Worm (Caenorhabditis elegans) whole organism, young adult: ENCODE measurements around the gene ncr-1.

Experiments used
- B0035.1 ChIP-seq: sonication (generic microtip); optimal IDR thresholded peaks from 2 replicates; lab custom pipeline; 2016; ENCODE audit warnings: missing genetic modification characterization, mild to moderate bottlenecking, missing compliant biosample characterization, missing genotype, missing genetic modification reagents
- C06A6.2 ChIP-seq: fragments of 200-800 bp; sonication (Bioruptor generic); conservative IDR thresholded peaks from 2 replicates; pipeline ENCODE4 v1.3.6; 2022; ENCODE audit warnings: missing genetic modification characterization, missing compliant biosample characterization
- F22D6.2 ChIP-seq: sonication (generic microtip); optimal IDR thresholded peaks from 2 replicates; lab custom pipeline; 2016; ENCODE audit warnings: mild to moderate bottlenecking, missing genetic modification characterization, missing compliant biosample characterization
- F33H1.4 ChIP-seq: fragments of 200-800 bp; sonication (Bioruptor generic); IDR thresholded peaks from 2 replicates; pipeline ENCODE4 v1.3.6; 2022; ENCODE audit warnings: missing genetic modification reagents, missing genetic modification characterization, missing compliant biosample characterization
- F37B4.10 ChIP-seq: fragments of 200-800 bp; sonication (Bioruptor generic); IDR thresholded peaks from 2 replicates; pipeline ENCODE4 v1.3.6; 2022; ENCODE audit warnings: missing genetic modification characterization, missing compliant biosample characterization
- F39B2.1 ChIP-seq: fragments of 200-800 bp; sonication (Bioruptor generic); IDR thresholded peaks from 2 replicates; pipeline ENCODE4 v1.3.6; 2022; ENCODE audit warnings: missing genetic modification reagents, missing genetic modification characterization, missing compliant biosample characterization
- F52B5.7 ChIP-seq: sonication (generic microtip); optimal IDR thresholded peaks from 2 replicates; lab custom pipeline; 2016; ENCODE audit warnings: mild to moderate bottlenecking, missing genetic modification characterization, missing compliant biosample characterization
- F55B11.4 ChIP-seq: sonication (generic microtip); optimal IDR thresholded peaks from 2 replicates; lab custom pipeline; 2016; ENCODE audit warnings: missing compliant biosample characterization, missing genetic modification characterization, borderline replicate concordance; ENCODE audit not compliant: insufficient read depth
- K12H6.12 ChIP-seq: fragments of 200-800 bp; sonication (Bioruptor generic); optimal IDR thresholded peaks from 2 replicates; lab custom pipeline; 2018; ENCODE audit warnings: mild to moderate bottlenecking, missing genetic modification characterization, missing compliant biosample characterization
- Y79H2A.3 ChIP-seq: fragments of 200-800 bp; sonication (Bioruptor generic); conservative IDR thresholded peaks from 2 replicates; pipeline ENCODE4 v1.3.6; 2022; ENCODE audit warnings: missing genetic modification reagents, missing genetic modification characterization, missing compliant biosample characterization
- Y95B8A.8 ChIP-seq: fragments of 200-800 bp; sonication (Bioruptor generic); IDR thresholded peaks from 2 replicates; pipeline ENCODE4 v1.3.6; 2022; ENCODE audit warnings: missing genetic modification reagents, missing genetic modification characterization, missing compliant biosample characterization
- aptf-2 ChIP-seq: fragments of 200-800 bp; sonication (Bioruptor generic); conservative IDR thresholded peaks from 2 replicates; pipeline ENCODE4 v1.3.6; 2022; ENCODE audit warnings: missing genetic modification reagents, missing genetic modification characterization, missing compliant biosample characterization
- aptf-3 ChIP-seq: fragments of 200-800 bp; sonication (Bioruptor generic); IDR thresholded peaks from 2 replicates; pipeline ENCODE4 v1.3.6; 2022; ENCODE audit warnings: missing genetic modification characterization, missing compliant biosample characterization
- athp-1 ChIP-seq: sonication (generic microtip); optimal IDR thresholded peaks from 2 replicates; lab custom pipeline; 2017; ENCODE audit warnings: mild to moderate bottlenecking, missing genetic modification characterization, missing compliant biosample characterization
- attf-5 ChIP-seq: fragments of 200-800 bp; sonication (Bioruptor generic); optimal IDR thresholded peaks from 2 replicates; lab custom pipeline; 2018; ENCODE audit warnings: mild to moderate bottlenecking, missing genetic modification characterization, missing compliant biosample characterization
- ccch-3 ChIP-seq: fragments of 200-800 bp; sonication (Bioruptor generic); optimal IDR thresholded peaks from 2 replicates; lab custom pipeline; 2018; ENCODE audit warnings: mild to moderate bottlenecking, missing genetic modification characterization, missing compliant biosample characterization
- cebp-1 ChIP-seq, 2 experiments: fragments of 200-800 bp in 1 of 2; sonication (Bioruptor generic) in 1 of 2; sonication (generic microtip) in 1 of 2; IDR thresholded peaks in 1 of 2; optimal IDR thresholded peaks in 1 of 2; 2 replicates each; pipeline versions ENCODE4 v1.3.6 to Lab custom; 2017 to 2022; ENCODE audit warnings: missing compliant biosample characterization in 2 of 2, missing genetic modification characterization in 2 of 2, mild to moderate bottlenecking in 1 of 2, missing genetic modification reagents in 1 of 2, moderate library complexity in 1 of 2
- ceh-79 ChIP-seq: sonication (generic microtip); optimal IDR thresholded peaks from 2 replicates; lab custom pipeline; 2017; ENCODE audit warnings: mild to moderate bottlenecking, missing genetic modification characterization, missing compliant biosample characterization
- dox-1 ChIP-seq: fragments of 200-800 bp; sonication (Bioruptor generic); IDR thresholded peaks from 2 replicates; pipeline ENCODE4 v1.3.6; 2022; ENCODE audit warnings: missing genetic modification reagents, missing genetic modification characterization, missing compliant biosample characterization
- egrh-3 ChIP-seq: fragments of 200-800 bp; sonication (Bioruptor generic); IDR thresholded peaks from 2 replicates; pipeline ENCODE4 v1.3.6; 2022; ENCODE audit warnings: missing genetic modification reagents, missing genetic modification characterization, missing compliant biosample characterization
- ekl-4 ChIP-seq: fragments of 200-800 bp; sonication (Bioruptor generic); IDR thresholded peaks from 2 replicates; pipeline ENCODE4 v1.3.6; 2022; ENCODE audit warnings: missing genetic modification reagents, missing genetic modification characterization, missing compliant biosample characterization
- gei-17 ChIP-seq: fragments of 200-800 bp; sonication (Bioruptor generic); optimal IDR thresholded peaks from 2 replicates; lab custom pipeline; 2018; ENCODE audit warnings: mild to moderate bottlenecking, missing genetic modification characterization, missing compliant biosample characterization
- hmg-1.2 ChIP-seq: fragments of 200-800 bp; sonication (Bioruptor generic); IDR thresholded peaks from 2 replicates; pipeline ENCODE4 v1.3.6; 2022; ENCODE audit warnings: missing genetic modification reagents, missing genetic modification characterization, missing compliant biosample characterization
- let-607 ChIP-seq, 2 experiments: fragments of 200-800 bp in 1 of 2; sonication (Bioruptor generic) in 1 of 2; sonication (generic microtip) in 1 of 2; optimal IDR thresholded peaks; 2 replicates each; lab custom pipeline; 2016 to 2018; ENCODE audit warnings: mild to moderate bottlenecking in 2 of 2, missing compliant biosample characterization in 2 of 2, missing genetic modification characterization in 2 of 2, moderate library complexity in 2 of 2, missing genotype in 1 of 2
- lin-26 ChIP-seq: fragments of 200-800 bp; sonication (Bioruptor generic); IDR thresholded peaks from 2 replicates; pipeline ENCODE4 v1.3.6; 2022; ENCODE audit warnings: missing genetic modification reagents, missing genetic modification characterization, missing compliant biosample characterization
- lsy-27 ChIP-seq: sonication (generic microtip); optimal IDR thresholded peaks from 2 replicates; lab custom pipeline; 2017; ENCODE audit warnings: missing genetic modification characterization, mild to moderate bottlenecking, missing compliant biosample characterization, antibody characterized with exemption, missing genotype, borderline replicate concordance; ENCODE audit not compliant: insufficient read depth
- mcd-1 ChIP-seq: fragments of 200-800 bp; sonication (Bioruptor generic); IDR thresholded peaks from 2 replicates; pipeline ENCODE4 v1.3.6; 2022; ENCODE audit warnings: missing genetic modification reagents, missing genetic modification characterization, missing compliant biosample characterization
- mel-28 ChIP-seq: sonication (generic microtip); optimal IDR thresholded peaks from 2 replicates; lab custom pipeline; 2016; ENCODE audit warnings: borderline replicate concordance, mild to moderate bottlenecking, missing genetic modification characterization, missing compliant biosample characterization
- mes-4 ChIP-seq: sonication (generic microtip); optimal IDR thresholded peaks from 2 replicates; lab custom pipeline; 2016; ENCODE audit warnings: missing genotype, missing genetic modification characterization, missing compliant biosample characterization
- nfyb-1 ChIP-seq: fragments of 200-800 bp; sonication (Bioruptor generic); IDR thresholded peaks from 2 replicates; pipeline ENCODE4 v1.3.6; 2022; ENCODE audit warnings: missing genetic modification reagents, missing genetic modification characterization, missing compliant biosample characterization
- nhr-80 ChIP-seq: sonication (generic microtip); optimal IDR thresholded peaks from 2 replicates; lab custom pipeline; 2016; ENCODE audit warnings: missing genetic modification characterization, missing compliant biosample characterization
- repo-1 ChIP-seq: sonication (generic microtip); optimal IDR thresholded peaks from 2 replicates; lab custom pipeline; 2017; ENCODE audit warnings: mild to moderate bottlenecking, missing genetic modification characterization, missing compliant biosample characterization
- snpc-1.1 ChIP-seq: sonication (generic microtip); optimal IDR thresholded peaks from 2 replicates; lab custom pipeline; 2017; ENCODE audit warnings: missing genetic modification characterization, mild to moderate bottlenecking, missing compliant biosample characterization, antibody characterized with exemption, moderate library complexity, missing genotype, missing genetic modification reagents; ENCODE audit not compliant: insufficient read depth
- snpc-4 ChIP-seq, 5 experiments: fragments of 150-350 bp in 1 of 5; sonication (generic microtip) in 4 of 5; optimal IDR thresholded peaks; 2 replicates each; lab custom pipeline; 2014 to 2018; ENCODE audit warnings: missing genetic modification characterization in 5 of 5, missing biosample characterization in 3 of 5, antibody characterized with exemption in 2 of 5, mild to moderate bottlenecking in 2 of 5, missing compliant biosample characterization in 2 of 5, missing genotype in 2 of 5, moderate library complexity in 2 of 5, missing genetic modification reagents in 1 of 5
- tbp1 ChIP-seq: fragments of 200-800 bp; sonication (Bioruptor generic); optimal IDR thresholded peaks from 2 replicates; lab custom pipeline; 2018; ENCODE audit warnings: mild to moderate bottlenecking, missing genetic modification characterization, missing compliant biosample characterization
- tbx-9 ChIP-seq: sonication (generic microtip); optimal IDR thresholded peaks from 2 replicates; lab custom pipeline; 2016; ENCODE audit warnings: borderline replicate concordance, missing genetic modification characterization, inconsistent platforms, missing compliant biosample characterization
- ztf-26 ChIP-seq: sonication (generic microtip); optimal IDR thresholded peaks from 2 replicates; lab custom pipeline; 2017; ENCODE audit warnings: missing genetic modification characterization, missing compliant biosample characterization
- ztf-3 ChIP-seq: fragments of 200-800 bp; sonication (Bioruptor generic); optimal IDR thresholded peaks from 2 replicates; lab custom pipeline; 2018; ENCODE audit warnings: mild to moderate bottlenecking, missing genetic modification characterization, missing compliant biosample characterization
- ztf-6 ChIP-seq: fragments of 200-800 bp; sonication (Bioruptor generic); IDR thresholded peaks from 2 replicates; pipeline ENCODE4 v1.3.6; 2022; ENCODE audit warnings: missing genetic modification reagents, missing genetic modification characterization, missing compliant biosample characterization

ncr-1 gene

ce11 chrX:4504108-4504668 is 15.5 kb upstream of the ncr-1 start, which contains the start of gene dgk-2:
dgk-2 (minus strand) TSS chrX:4504388.
- peak; percentile 4 for TF ChIP-seq K12H6.12 (tag; lab: Kevin White, UChicago)
- no peak for TF ChIP-seq cebp-1 (GFP tag; IDR thresholded peaks at IDR 0.05; lab: Robert Waterston, UW)
- peak; percentile 47 for TF ChIP-seq cebp-1 (tag; optimal IDR thresholded peaks at IDR 0.05; lab: Kevin White, UChicago)
- TF ChIP-seq mes-4 = no peak

DNA sequence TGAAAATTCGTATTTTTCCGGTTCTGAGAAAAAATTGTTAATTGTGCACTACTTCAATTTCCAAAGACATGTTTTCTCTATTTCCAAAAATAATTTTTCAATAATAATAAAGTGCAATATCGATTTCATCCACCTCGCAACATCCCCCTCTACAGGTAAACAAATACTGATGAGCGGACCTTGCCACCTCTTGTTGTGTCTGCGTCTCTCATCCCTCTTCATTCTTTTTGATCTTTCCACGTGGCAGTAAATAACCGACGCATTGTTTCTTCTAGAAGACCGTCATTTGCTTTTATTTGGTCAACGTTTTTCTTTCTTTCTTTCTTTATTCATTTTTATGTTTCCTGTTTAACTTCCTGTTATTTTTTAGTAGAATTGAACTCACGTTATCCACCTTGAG is 14.6 kb upstream of the ncr-1 start:
- TF ChIP-seq athp-1 (tag; lab: Kevin White, UChicago) = no peak
- peak; percentile 41; the same call in 1 of the 2 replicates for TF ChIP-seq hmg-1.2 (GFP tag; lab: Robert Waterston, UW)

- TF ChIP-seq C06A6.2 (GFP tag; lab: Robert Waterston, UW) = no peak
- no peak for TF ChIP-seq nfyb-1
- TF ChIP-seq snpc-4 (GFP tag; optimal IDR thresholded peaks at IDR 0.05; lab: Kevin White, UChicago) = no peak
- no peak for TF ChIP-seq snpc-4 (tag; optimal IDR thresholded peaks at IDR 0.05; lab: Kevin White, UChicago)
- no peak for TF ChIP-seq B0035.1 (tag; lab: Kevin White, UChicago)
- no peak for TF ChIP-seq F37B4.10 (GFP tag; lab: Robert Waterston, UW)
- no peak for TF ChIP-seq repo-1 (tag; lab: Kevin White, UChicago)
- no peak for TF ChIP-seq ekl-4
- TF ChIP-seq mel-28 (tag; lab: Kevin White, UChicago) = no peak
- TF ChIP-seq ceh-79 (tag; lab: Kevin White, UChicago) = no peak
- TF ChIP-seq ccch-3 = no peak
Observed at ce11 chrX:4502039-4502438, 13.4 kb upstream of the ncr-1 start.

ce11 chrX:4500499-4500898 is 11.8 kb upstream of the ncr-1 start:
- TF ChIP-seq lin-26 (no peak), mcd-1 (no peak), ztf-6 (no peak), Y95B8A.8 (GFP tag; lab: Robert Waterston, UW) (no peak), F55B11.4 (tag; lab: Kevin White, UChicago) (no peak), F39B2.1 (GFP tag; lab: Robert Waterston, UW) (no peak), lsy-27 (tag; lab: Kevin White, UChicago) (no peak)

DNA sequence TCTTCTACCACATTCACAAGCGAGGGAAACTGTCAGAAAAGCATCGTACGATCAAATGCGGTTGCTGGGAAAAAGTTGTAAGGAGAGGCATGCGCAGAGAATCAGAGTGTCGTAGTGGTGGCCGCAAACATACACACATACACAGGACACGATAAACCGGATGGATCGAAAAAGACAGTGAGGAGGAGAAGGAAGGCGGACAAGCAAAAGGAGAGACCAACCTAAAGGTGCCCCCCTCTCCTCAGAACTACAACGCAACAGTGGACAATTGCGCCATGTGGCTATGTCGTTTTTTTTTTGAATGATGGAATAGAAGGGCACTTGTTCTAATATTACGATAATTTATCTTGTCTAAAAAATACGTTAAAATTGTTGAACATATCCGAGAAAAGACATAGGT is 9.8 kb upstream of the ncr-1 start:
- TF ChIP-seq gei-17 (GFP tag; lab: Kevin White, UChicago) (no peak), egrh-3 (GFP tag; lab: Robert Waterston, UW) (no peak), nhr-80 (peak; percentile 2)

ce11 chrX:4498078-4498477 is 9.4 kb upstream of the ncr-1 start:
- no peak for TF ChIP-seq let-607 (tag; optimal IDR thresholded peaks at IDR 0.05; lab: Kevin White, UChicago)
- no peak for TF ChIP-seq tbp1
- TF ChIP-seq F52B5.7 (tag; lab: Kevin White, UChicago) = no peak
- TF ChIP-seq nhr-80 = peak; percentile 87
- no peak for TF ChIP-seq aptf-2 (GFP tag; lab: Robert Waterston, UW)
- no peak for TF ChIP-seq F33H1.4 (GFP tag; lab: Robert Waterston, UW)
- peak; percentile 45; the same call in 1 of the 2 replicates for TF ChIP-seq dox-1 (GFP tag; lab: Robert Waterston, UW)
- no peak for TF ChIP-seq lsy-27 (tag; lab: Kevin White, UChicago)
- TF ChIP-seq snpc-1.1 (tag; lab: Kevin White, UChicago) = no peak
- no peak for TF ChIP-seq Y79H2A.3 (GFP tag; lab: Robert Waterston, UW)
- peak; percentile 26 for TF ChIP-seq attf-5 (GFP tag; lab: Kevin White, UChicago)
- TF ChIP-seq ztf-26 (tag; lab: Kevin White, UChicago) = no peak
- TF ChIP-seq tbx-9 (tag; lab: Kevin White, UChicago) = no peak
- TF ChIP-seq F22D6.2 (tag; lab: Kevin White, UChicago) = no peak
- no peak for TF ChIP-seq ztf-3 (GFP tag; lab: Kevin White, UChicago)
- TF ChIP-seq athp-1 (tag; lab: Kevin White, UChicago) = no peak
- no peak for TF ChIP-seq aptf-3 (GFP tag; lab: Robert Waterston, UW)
- TF ChIP-seq ceh-79 (tag; lab: Kevin White, UChicago) = no peak
